Fruit fly (Drosophila melanogaster) Kc167 (cell line): ENCODE measurements around the gene CG13920.

Experiments used
- Myc ChIP-seq: fragments of >200 bp; optimal IDR thresholded peaks from 2 replicates; lab custom pipeline; 2017; ENCODE audit warnings: missing external identifiers
- Sin3A ChIP-seq: fragments of >200 bp; optimal IDR thresholded peaks from 2 replicates; lab custom pipeline; 2018; ENCODE audit warnings: missing external identifiers
- h ChIP-seq: fragments of >200 bp; optimal IDR thresholded peaks from 3 replicates; lab custom pipeline; 2018; ENCODE audit warnings: missing external identifiers
- insv ChIP-seq: fragments of >200 bp; optimal IDR thresholded peaks from 3 replicates; lab custom pipeline; 2018; ENCODE audit warnings: missing external identifiers
- psq ChIP-seq: fragments of >200 bp; optimal IDR thresholded peaks from 2 replicates; lab custom pipeline; 2017; ENCODE audit warnings: missing external identifiers
- ttk ChIP-seq: sonication (Bioruptor generic); optimal IDR thresholded peaks from 2 replicates; lab custom pipeline; 2017; ENCODE audit warnings: missing external identifiers

The CG13920 gene

dm6 chr3L:1688569-1688968 lies 39.8 kb downstream of the CG13920 start:
- TF ChIP-seq h (no peak), Myc (lab: Kevin White, UChicago) (no peak), insv (lab: Kevin White, UChicago) (no peak)

DNA sequence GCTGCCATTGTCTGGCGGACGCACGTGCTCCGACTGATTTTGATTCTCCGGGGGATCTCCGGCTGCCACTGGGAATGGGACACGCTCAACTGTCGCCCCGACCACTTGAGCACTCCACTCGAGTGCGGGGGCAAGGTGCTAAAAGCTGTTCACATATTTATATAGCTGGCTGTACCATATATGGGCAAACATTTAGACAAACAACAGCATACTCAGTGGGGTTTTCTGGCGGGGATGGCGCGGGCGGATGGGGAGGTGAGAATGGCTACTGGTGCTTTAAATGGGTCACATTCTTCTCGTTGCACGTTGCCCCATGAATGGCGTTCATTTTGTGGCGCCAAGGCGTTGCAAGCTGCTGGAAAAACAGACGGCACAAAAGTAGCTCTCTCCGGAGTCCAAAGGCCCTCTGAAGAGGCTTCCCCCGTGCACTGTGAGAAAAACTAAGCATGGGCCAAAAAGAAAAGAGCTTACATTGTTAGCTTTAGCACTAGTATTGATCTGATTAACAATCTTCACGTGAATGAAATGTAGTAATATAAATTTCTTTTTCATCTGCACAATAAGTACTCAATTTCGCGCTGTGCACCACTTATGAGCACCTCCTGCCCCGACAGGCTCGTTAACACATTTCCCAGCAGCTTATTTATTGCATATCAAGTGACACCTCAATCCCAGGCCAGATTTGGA lies 42.1 kb downstream of the CG13920 start:
- no peak for TF ChIP-seq h
- TF ChIP-seq ttk (lab: Kevin White, UChicago): no peak
- no peak for TF ChIP-seq Sin3A (lab: Kevin White, UChicago)
- no peak for TF ChIP-seq psq (lab: Kevin White, UChicago)
- TF ChIP-seq insv (lab: Kevin White, UChicago): no peak
- no peak for TF ChIP-seq Myc (lab: Kevin White, UChicago)

dm6 chr3L:1692122-1692786 lies 43.5 kb downstream of the CG13920 start:
- TF ChIP-seq insv (lab: Kevin White, UChicago) (no peak), psq (lab: Kevin White, UChicago) (no peak), Sin3A (lab: Kevin White, UChicago) (no peak), Myc (lab: Kevin White, UChicago) (no peak), h (no peak), ttk (lab: Kevin White, UChicago) (no peak)

- TF ChIP-seq Myc (lab: Kevin White, UChicago) (no peak), psq (lab: Kevin White, UChicago) (no peak), insv (lab: Kevin White, UChicago) (no peak), ttk (lab: Kevin White, UChicago) (no peak), Sin3A (lab: Kevin White, UChicago) (no peak), h (no peak)
Observed at dm6 chr3L:1692859-1693258, 44.1 kb downstream of the CG13920 start.

DNA sequence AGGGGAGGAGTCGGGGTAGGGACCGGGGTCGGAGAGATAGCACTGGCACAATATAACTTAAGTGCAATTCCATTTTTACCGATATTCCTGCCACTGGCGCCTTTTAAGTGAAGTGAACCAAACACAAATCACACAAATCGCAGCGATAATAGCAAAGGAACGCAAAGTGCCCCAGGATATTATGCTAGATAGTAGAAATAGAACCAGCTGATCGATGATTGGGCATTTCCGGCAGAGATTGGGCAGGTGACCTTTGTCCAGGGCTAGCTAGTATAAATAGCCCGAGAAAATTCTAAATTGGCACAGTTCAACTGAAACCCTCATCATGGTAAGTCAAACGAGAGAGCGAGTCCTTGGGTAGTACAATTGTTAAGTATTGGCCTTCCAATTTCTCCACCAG lies 45.6 kb downstream of the CG13920 start, which contains the start of gene CG12011:
CG12011 (plus strand) TSS at position 301 of the 400 bp plus-strand sequence.
- no peak for TF ChIP-seq h
- no peak for TF ChIP-seq Myc (lab: Kevin White, UChicago)
- TF ChIP-seq insv (lab: Kevin White, UChicago): no peak
- TF ChIP-seq ttk (lab: Kevin White, UChicago): no peak
- no peak for TF ChIP-seq Sin3A (lab: Kevin White, UChicago)
- TF ChIP-seq psq (lab: Kevin White, UChicago): no peak
